Fruit fly (Drosophila melanogaster) whole organism, prepupa: Measurements from ENCODE around the gene Ntl.

ENCODE experiments used
- CG10631 ChIP-seq: fragments of 200-800 bp; sonication (Bioruptor generic); optimal IDR thresholded peaks from 2 replicates; lab custom pipeline; 2016; ENCODE audit warnings: missing biosample characterization, missing genetic modification characterization
- CG11762 ChIP-seq: fragments of 200-800 bp; sonication (Bioruptor generic); optimal IDR thresholded peaks from 3 replicates; lab custom pipeline; 2016; ENCODE audit warnings: missing biosample characterization, missing genetic modification characterization; ENCODE audit not compliant: insufficient read depth
- CG11902 ChIP-seq: fragments of 200-800 bp; sonication (Bioruptor generic); optimal IDR thresholded peaks from 3 replicates; lab custom pipeline; 2016; ENCODE audit warnings: missing biosample characterization, missing genetic modification characterization
- CG1621 ChIP-seq: fragments of 200-800 bp; sonication (Bioruptor generic); optimal IDR thresholded peaks from 3 replicates; lab custom pipeline; 2018; ENCODE audit warnings: missing biosample characterization, mild to moderate bottlenecking, missing genetic modification characterization
- CG16779 ChIP-seq: fragments of 200-800 bp; sonication (Bioruptor generic); optimal IDR thresholded peaks from 3 replicates; lab custom pipeline; 2017; ENCODE audit warnings: missing biosample characterization, mild to moderate bottlenecking, missing genetic modification characterization
- CG3032 ChIP-seq: fragments of 200-800 bp; optimal IDR thresholded peaks from 2 replicates; lab custom pipeline; 2019; ENCODE audit warnings: missing biosample characterization, mild to moderate bottlenecking, missing genetic modification characterization, moderate library complexity
- CG31627 ChIP-seq: fragments of 200-800 bp; sonication (Bioruptor generic); optimal IDR thresholded peaks from 3 replicates; lab custom pipeline; 2016; ENCODE audit warnings: missing biosample characterization, missing genetic modification characterization
- CG34406 ChIP-seq: fragments of 200-800 bp; sonication (Bioruptor generic); optimal IDR thresholded peaks from 3 replicates; lab custom pipeline; 2016; ENCODE audit warnings: missing biosample characterization, missing genetic modification characterization
- CG3919 ChIP-seq: fragments of 200-800 bp; sonication (Bioruptor generic); optimal IDR thresholded peaks from 3 replicates; lab custom pipeline; 2016; ENCODE audit warnings: missing biosample characterization, missing genetic modification characterization
- CG4318 ChIP-seq: fragments of 200-800 bp; sonication (Bioruptor generic); optimal IDR thresholded peaks from 3 replicates; lab custom pipeline; 2017; ENCODE audit warnings: missing biosample characterization, mild to moderate bottlenecking, missing genetic modification characterization
- CG6163 ChIP-seq: fragments of 200-800 bp; sonication (Bioruptor generic); IDR thresholded peaks from 3 replicates; pipeline ENCODE4 v1.3.6; 2022; ENCODE audit warnings: missing biosample characterization, missing genetic modification characterization
- CG6808 ChIP-seq: fragments of 200-800 bp; sonication (Bioruptor generic); optimal IDR thresholded peaks from 3 replicates; lab custom pipeline; 2017; ENCODE audit warnings: missing biosample characterization, missing genetic modification characterization, mild to moderate bottlenecking, moderate library complexity, missing genetic modification reagents
- CG8119 ChIP-seq: fragments of 200-800 bp; sonication (Bioruptor generic); IDR thresholded peaks from 3 replicates; pipeline ENCODE4 v1.3.6; 2022; ENCODE audit warnings: missing biosample characterization, missing genetic modification characterization
- CG8319 ChIP-seq: fragments of 200-800 bp; sonication (Bioruptor generic); optimal IDR thresholded peaks from 3 replicates; lab custom pipeline; 2016; ENCODE audit warnings: missing biosample characterization, missing genetic modification characterization
- CG8632 ChIP-seq: fragments of 200-800 bp; sonication (Bioruptor generic); optimal IDR thresholded peaks from 3 replicates; lab custom pipeline; 2016; ENCODE audit warnings: missing biosample characterization, missing genetic modification characterization
- CG9139 ChIP-seq: fragments of 200-800 bp; sonication (Bioruptor generic); optimal IDR thresholded peaks from 3 replicates; lab custom pipeline; 2017; ENCODE audit warnings: missing biosample characterization, mild to moderate bottlenecking, missing genetic modification characterization
- Eip78C ChIP-seq: fragments of 200-800 bp; sonication (Bioruptor generic); peaks from one replicate; lab custom pipeline; 2016; ENCODE audit warnings: missing biosample characterization, missing genetic modification characterization
- Eip93F ChIP-seq: fragments of 200-800 bp; sonication (Bioruptor generic); optimal IDR thresholded peaks from 2 replicates; lab custom pipeline; 2016; ENCODE audit warnings: missing biosample characterization, mild to moderate bottlenecking, missing genetic modification characterization
- Ets21C ChIP-seq: fragments of 200-800 bp; sonication (Bioruptor generic); optimal IDR thresholded peaks from 3 replicates; lab custom pipeline; 2016; ENCODE audit warnings: missing biosample characterization, missing genetic modification characterization
- Hr4 ChIP-seq: fragments of 200-800 bp; sonication (Bioruptor generic); optimal IDR thresholded peaks from 3 replicates; lab custom pipeline; 2016; ENCODE audit warnings: missing biosample characterization, missing genetic modification characterization
- Lpt ChIP-seq: fragments of 200-800 bp; sonication (Bioruptor generic); optimal IDR thresholded peaks from 3 replicates; lab custom pipeline; 2016; ENCODE audit warnings: missing biosample characterization, missing genetic modification characterization
- Met ChIP-seq: fragments of 200-800 bp; sonication (Bioruptor generic); optimal IDR thresholded peaks from 3 replicates; lab custom pipeline; 2016; ENCODE audit warnings: missing biosample characterization, missing genetic modification characterization
- OdsH ChIP-seq: fragments of 200-800 bp; sonication (Bioruptor generic); optimal IDR thresholded peaks from 3 replicates; lab custom pipeline; 2016; ENCODE audit warnings: missing biosample characterization, missing genetic modification characterization
- Smox ChIP-seq: fragments of 200-800 bp; sonication (Bioruptor generic); optimal IDR thresholded peaks from 3 replicates; lab custom pipeline; 2016; ENCODE audit warnings: missing biosample characterization, missing genetic modification characterization
- acj6 ChIP-seq: fragments of 200-800 bp; sonication (Bioruptor generic); optimal IDR thresholded peaks from 3 replicates; lab custom pipeline; 2016; ENCODE audit warnings: missing biosample characterization, missing genetic modification characterization
- cyc ChIP-seq: fragments of 200-800 bp; sonication (Bioruptor generic); optimal IDR thresholded peaks from 3 replicates; lab custom pipeline; 2016; ENCODE audit warnings: missing biosample characterization, missing genetic modification characterization
- dsx ChIP-seq: fragments of 200-800 bp; optimal IDR thresholded peaks from 3 replicates; lab custom pipeline; 2019; ENCODE audit warnings: missing biosample characterization, mild to moderate bottlenecking, missing genetic modification characterization, moderate library complexity; ENCODE audit not compliant: poor library complexity, severe bottlenecking
- eg ChIP-seq: fragments of 200-800 bp; sonication (Bioruptor generic); IDR thresholded peaks from 3 replicates; pipeline ENCODE4 v1.3.6; 2022; ENCODE audit warnings: missing biosample characterization, missing genetic modification characterization
- fd59A ChIP-seq: fragments of 200-800 bp; sonication (Bioruptor generic); optimal IDR thresholded peaks from 2 replicates; lab custom pipeline; 2017; ENCODE audit warnings: missing biosample characterization, mild to moderate bottlenecking, missing genetic modification characterization, missing genetic modification reagents
- fd85E ChIP-seq: fragments of 200-800 bp; sonication (Bioruptor generic); optimal IDR thresholded peaks from 3 replicates; lab custom pipeline; 2016; ENCODE audit warnings: missing biosample characterization, missing genetic modification characterization
- lz ChIP-seq: fragments of 200-800 bp; sonication (Bioruptor generic); optimal IDR thresholded peaks from 3 replicates; lab custom pipeline; 2016; ENCODE audit warnings: missing biosample characterization, missing genetic modification characterization
- salr ChIP-seq, 2 experiments: fragments of 200-800 bp; sonication (Bioruptor generic); optimal IDR thresholded peaks; 3 replicates each; lab custom pipeline; 2016 to 2018; ENCODE audit warnings: missing biosample characterization in 2 of 2, missing genetic modification characterization in 2 of 2, mild to moderate bottlenecking in 1 of 2
- spab ChIP-seq: fragments of 200-800 bp; sonication (Bioruptor generic); optimal IDR thresholded peaks from 2 replicates; lab custom pipeline; 2017; ENCODE audit warnings: missing biosample characterization, mild to moderate bottlenecking, missing genetic modification characterization, missing genetic modification reagents
- ss ChIP-seq, 2 experiments: fragments of 200-800 bp; sonication (Bioruptor generic); optimal IDR thresholded peaks; 2 replicates in 1 of 2; 3 replicates in 1 of 2; lab custom pipeline; 2017 to 2018; ENCODE audit warnings: mild to moderate bottlenecking in 2 of 2, missing biosample characterization in 2 of 2, missing genetic modification characterization in 2 of 2, moderate library complexity in 1 of 2
- svp ChIP-seq: fragments of 200-800 bp; sonication (Bioruptor generic); peaks from one replicate; lab custom pipeline; 2016; ENCODE audit warnings: missing biosample characterization, missing genetic modification characterization
- vri ChIP-seq: fragments of 200-800 bp; sonication (Bioruptor generic); optimal IDR thresholded peaks from 3 replicates; lab custom pipeline; 2016; ENCODE audit warnings: missing biosample characterization, mild to moderate bottlenecking, missing genetic modification characterization

Gene Ntl

DNA sequence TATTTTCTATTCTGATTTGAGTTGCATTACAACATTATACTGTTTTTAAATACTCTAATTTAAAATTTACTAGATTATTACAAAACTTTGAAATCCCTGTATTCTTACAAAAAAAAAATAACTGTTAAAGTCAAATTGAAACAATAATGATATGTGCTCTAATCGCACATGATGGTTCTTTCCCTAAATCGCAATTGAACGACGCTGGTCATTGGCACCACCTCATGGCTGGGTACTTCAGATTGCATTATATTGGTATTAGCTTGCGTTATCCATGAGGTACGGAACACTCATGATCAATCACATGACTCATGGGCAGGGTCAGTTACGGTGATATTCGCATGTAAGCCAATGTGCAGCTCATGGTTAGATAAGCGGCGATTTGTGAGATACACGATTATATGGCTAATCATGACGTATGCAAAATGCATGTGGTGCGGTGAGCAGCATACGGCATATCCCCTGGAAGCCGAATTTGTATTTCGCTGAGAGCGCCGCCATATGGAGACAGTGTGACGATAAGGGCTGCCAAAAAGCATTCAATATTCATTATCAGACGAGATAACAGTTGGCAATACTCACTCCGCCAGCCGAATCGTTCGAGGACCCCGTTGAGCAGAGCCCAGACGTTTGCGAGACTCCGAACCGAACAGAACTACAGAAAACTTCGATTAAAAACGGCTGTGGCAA lies 32.4 kb upstream of the Ntl start:
- TF ChIP-seq CG34406 (GFP tag; lab: Kevin White, UChicago): no peak
- TF ChIP-seq Eip93F: peak; percentile 50
- TF ChIP-seq svp (GFP tag; lab: Kevin White, UChicago): peak; percentile 74
- peak; percentile 10 for TF ChIP-seq Eip78C
- TF ChIP-seq spab (GFP tag; lab: Kevin White, UChicago): no peak
- TF ChIP-seq vri (GFP tag; lab: Kevin White, UChicago): peak; percentile 92

DNA sequence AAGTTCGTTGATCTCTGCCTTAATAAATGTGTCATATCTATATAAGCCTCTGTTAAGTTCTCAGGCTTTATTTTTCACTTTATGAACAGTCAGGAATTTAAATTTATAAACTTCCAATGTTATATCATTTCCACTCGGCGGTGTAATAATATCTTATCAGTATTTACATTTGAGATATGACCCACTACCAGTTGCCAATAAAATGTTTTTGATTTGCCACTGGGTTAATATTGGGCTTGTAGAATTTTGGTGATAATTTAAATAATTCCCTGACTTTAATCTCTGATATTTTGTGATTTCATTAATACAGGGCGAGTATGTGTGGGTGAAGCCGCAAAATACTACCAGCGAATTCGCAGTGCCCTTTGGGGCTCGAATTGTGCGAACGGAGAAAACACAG lies 30.4 kb upstream of the Ntl start:
- TF ChIP-seq vri (GFP tag; lab: Kevin White, UChicago): peak; percentile 0
- TF ChIP-seq CG31627: no peak
- TF ChIP-seq, all 60 proteins: peak for 1

DNA sequence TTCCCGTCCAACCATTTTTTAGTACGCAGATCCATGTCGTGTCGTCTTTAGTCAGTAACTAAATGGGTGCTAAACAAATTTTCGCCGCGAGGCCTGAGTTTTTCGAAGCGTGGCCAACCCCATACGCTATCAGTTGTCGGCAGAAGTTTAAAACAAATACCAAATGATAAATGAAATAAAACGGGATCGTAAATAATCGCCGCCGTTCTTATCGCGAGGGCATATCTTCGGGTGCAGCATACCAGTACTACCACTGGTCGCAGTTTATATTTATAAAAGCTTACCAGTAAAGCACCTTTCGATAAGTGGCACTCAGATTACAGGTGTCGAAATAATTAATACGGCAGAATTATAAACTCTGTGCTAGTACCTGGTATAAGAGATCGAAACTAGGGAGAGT lies 25.4 kb upstream of the Ntl start:
- TF ChIP-seq CG3032 (tag; lab: Kevin White, UChicago) (no peak), Eip78C (no peak), vri (GFP tag; lab: Kevin White, UChicago) (peak; percentile 53), svp (GFP tag; lab: Kevin White, UChicago) (peak; percentile 15)

DNA sequence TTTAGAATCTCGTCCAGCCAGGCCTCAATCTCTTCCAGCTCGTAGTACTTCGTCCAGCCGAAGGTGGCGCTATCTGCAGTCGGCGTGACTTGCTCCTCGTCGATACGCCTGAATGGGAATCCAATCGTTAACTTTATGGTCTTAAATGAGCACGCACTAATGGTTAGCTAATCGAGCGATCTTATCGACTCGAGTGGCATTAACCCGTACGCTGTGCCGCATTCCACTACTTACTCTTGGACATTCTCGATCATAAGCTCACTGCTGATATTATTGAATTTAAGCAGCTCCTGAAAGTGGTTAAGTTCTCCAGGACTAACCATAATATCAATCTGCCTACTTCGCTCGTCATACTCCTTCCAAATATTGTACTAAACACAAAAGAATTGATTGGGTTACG lies 20.2 kb upstream of the Ntl start:
- TF ChIP-seq cyc (GFP tag; lab: Kevin White, UChicago): no peak
- TF ChIP-seq CG4318: no peak
- TF ChIP-seq Hr4 (GFP tag; lab: Kevin White, UChicago): no peak
- no peak for TF ChIP-seq Ets21C (GFP tag; lab: Kevin White, UChicago)
- no peak for TF ChIP-seq CG3919 (GFP tag; lab: Kevin White, UChicago)
- TF ChIP-seq svp (GFP tag; lab: Kevin White, UChicago): no peak
- TF ChIP-seq ss (GFP tag; optimal IDR thresholded peaks at IDR 0.05; lab: Kevin White, UChicago): no peak
- no peak for TF ChIP-seq eg (GFP tag; lab: Robert Waterston, UW)
- no peak for TF ChIP-seq dsx (GFP tag; lab: Kevin White, UChicago)
- TF ChIP-seq CG8319 (GFP tag; lab: Kevin White, UChicago): no peak
- no peak for TF ChIP-seq fd85E (GFP tag; lab: Kevin White, UChicago)
- TF ChIP-seq CG34406 (GFP tag; lab: Kevin White, UChicago): no peak
- TF ChIP-seq Met (GFP tag; lab: Kevin White, UChicago): no peak
- no peak for TF ChIP-seq CG8632 (GFP tag; lab: Kevin White, UChicago)
- no peak for TF ChIP-seq Eip93F
- no peak for TF ChIP-seq acj6
- no peak for TF ChIP-seq OdsH (GFP tag; lab: Kevin White, UChicago)
- no peak for TF ChIP-seq fd59A (GFP tag; lab: Kevin White, UChicago)
- no peak for TF ChIP-seq CG10631 (GFP tag; lab: Kevin White, UChicago)

DNA sequence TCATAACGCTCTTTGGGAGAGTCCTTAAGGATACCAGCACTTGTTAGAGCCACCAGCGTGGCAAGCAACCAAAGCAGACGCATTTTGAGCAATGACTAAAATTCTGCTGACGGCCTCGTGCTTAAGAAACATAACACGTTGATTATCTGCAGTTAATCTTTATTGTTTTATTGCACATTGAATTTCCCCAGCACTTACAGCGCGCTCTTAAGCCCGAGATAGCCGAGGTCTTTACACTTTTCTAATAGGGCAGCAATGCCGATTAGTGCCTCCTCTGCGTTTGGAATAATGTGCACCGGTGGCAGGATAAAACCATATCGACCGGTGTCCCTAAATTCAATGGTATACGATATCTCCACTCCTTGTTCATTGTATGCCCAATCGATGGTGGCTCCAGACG lies 19.7 kb upstream of the Ntl start, which contains the start of gene CG18585:
TSS of gene CG18585 (minus strand) at position 101 of the 400 bp plus-strand sequence.
- TF ChIP-seq fd59A (GFP tag; lab: Kevin White, UChicago) (no peak), Hr4 (GFP tag; lab: Kevin White, UChicago) (no peak), Smox (GFP tag; lab: Kevin White, UChicago) (no peak), Lpt (GFP tag; lab: Kevin White, UChicago) (no peak), CG6808 (GFP tag; lab: Kevin White, UChicago) (no peak), CG8119 (GFP tag; lab: Robert Waterston, UW) (no peak), CG16779 (tag; lab: Kevin White, UChicago) (no peak), CG1621 (no peak), salr (GFP tag; optimal IDR thresholded peaks at IDR 0.05; lab: Kevin White, UChicago) (no peak), OdsH (GFP tag; lab: Kevin White, UChicago) (no peak), CG9139 (GFP tag; lab: Kevin White, UChicago) (no peak), lz (GFP tag; lab: Kevin White, UChicago) (no peak), CG10631 (GFP tag; lab: Kevin White, UChicago) (no peak), CG11902 (no peak), CG11762 (no peak), CG6163 (GFP tag; lab: Robert Waterston, UW) (no peak), fd85E (GFP tag; lab: Kevin White, UChicago) (no peak)
- TF ChIP-seq, all 60 proteins: peak for 0
